Worm (Caenorhabditis elegans) whole organism, L3 larva: ENCODE measurements around the gene F10E7.5.

ENCODE experiments used
- ceh-28 ChIP-seq: fragments of 150-350 bp; optimal IDR thresholded peaks from 2 replicates; lab custom pipeline; 2014; ENCODE audit warnings: missing biosample characterization, missing genetic modification reagents, missing genetic modification characterization
- elt-1 ChIP-seq: fragments of 150-350 bp; optimal IDR thresholded peaks from 2 replicates; lab custom pipeline; 2014; ENCODE audit warnings: missing biosample characterization, missing genetic modification characterization
- elt-2 ChIP-seq: sonication (generic microtip); optimal IDR thresholded peaks from 2 replicates; lab custom pipeline; 2016; ENCODE audit warnings: missing genetic modification reagents, mild to moderate bottlenecking, missing genetic modification characterization, missing compliant biosample characterization
- nhr-237 ChIP-seq: fragments of 150-350 bp; optimal IDR thresholded peaks from 2 replicates; lab custom pipeline; 2014; ENCODE audit warnings: missing biosample characterization, missing genetic modification characterization
- nhr-28 ChIP-seq: fragments of 150-350 bp; optimal IDR thresholded peaks from 2 replicates; lab custom pipeline; 2014; ENCODE audit warnings: missing biosample characterization, missing genetic modification characterization
- sea-2 ChIP-seq: fragments of 150-350 bp; sonication (generic microtip); optimal IDR thresholded peaks from 4 replicates; lab custom pipeline; 2014; ENCODE audit warnings: missing biosample characterization, missing genetic modification reagents, missing genetic modification characterization
- skn-1 ChIP-seq: fragments of 150-350 bp; optimal IDR thresholded peaks from 2 replicates; lab custom pipeline; 2014; ENCODE audit warnings: missing biosample characterization, missing genetic modification characterization

DNA sequence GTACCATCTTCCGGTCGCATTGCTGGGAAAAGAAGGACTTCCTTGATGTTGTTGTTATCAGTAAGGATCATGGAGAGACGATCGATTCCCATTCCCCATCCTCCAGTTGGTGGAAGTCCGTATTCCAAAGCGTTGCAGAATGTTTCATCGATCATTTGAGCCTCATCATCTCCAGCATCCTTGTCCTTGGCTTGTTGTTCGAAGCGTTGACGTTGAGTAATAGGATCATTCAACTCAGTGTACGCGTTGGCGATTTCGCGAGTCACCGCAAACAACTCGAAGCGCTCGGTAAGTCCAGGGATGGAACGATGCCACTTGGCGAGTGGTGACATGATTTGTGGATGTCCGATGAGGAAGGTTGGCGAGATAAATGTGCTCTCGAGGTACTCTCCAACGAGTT is 41.3 kb upstream of the F10E7.5 start:
- TF ChIP-seq elt-1 (tag; lab: Kevin White, UChicago) (no peak), ceh-28 (tag; lab: Kevin White, UChicago) (no peak), elt-2 (tag; lab: Kevin White, UChicago) (no peak), nhr-28 (tag; lab: Kevin White, UChicago) (no peak), sea-2 (GFP tag; lab: Kevin White, UChicago) (no peak), skn-1 (no peak), nhr-237 (tag; lab: Kevin White, UChicago) (no peak)
